Worm (Caenorhabditis elegans) whole organism, L3 larva: ENCODE results near the gene cpl-1.

Experiments
- aly-2 ChIP-seq: fragments of 150-350 bp; optimal IDR thresholded peaks from 2 replicates; lab custom pipeline; 2014; ENCODE audit warnings: missing biosample characterization, missing genetic modification characterization
- daf-12 ChIP-seq: fragments of 150-350 bp; optimal IDR thresholded peaks from 2 replicates; lab custom pipeline; 2014; ENCODE audit warnings: missing biosample characterization, missing genetic modification reagents, missing genetic modification characterization
- elt-3 ChIP-seq, 3 experiments: fragments of 150-350 bp in 1 of 3; sonication (generic microtip) in 2 of 3; optimal IDR thresholded peaks; 2 replicates in 2 of 3; 4 replicates in 1 of 3; lab custom pipeline; 2014 to 2017; ENCODE audit warnings: missing biosample characterization in 3 of 3, missing genetic modification characterization in 3 of 3
- fkh-10 ChIP-seq: sonication (generic microtip); optimal IDR thresholded peaks from 2 replicates; lab custom pipeline; 2017; ENCODE audit warnings: missing biosample characterization, missing genetic modification reagents, missing genetic modification characterization
- lin-15B ChIP-seq: fragments of 150-350 bp; optimal IDR thresholded peaks from 2 replicates; lab custom pipeline; 2014; ENCODE audit warnings: missing biosample characterization, missing genetic modification characterization
- lin-39 ChIP-seq: fragments of 150-350 bp; optimal IDR thresholded peaks from 2 replicates; lab custom pipeline; 2018; ENCODE audit warnings: missing biosample characterization, missing genetic modification reagents, missing genetic modification characterization
- mdl-1 ChIP-seq: fragments of 150-350 bp; optimal IDR thresholded peaks from 2 replicates; lab custom pipeline; 2014; ENCODE audit warnings: missing biosample characterization, missing genetic modification characterization
- nhr-237 ChIP-seq: fragments of 150-350 bp; optimal IDR thresholded peaks from 2 replicates; lab custom pipeline; 2014; ENCODE audit warnings: missing biosample characterization, missing genetic modification characterization
- nhr-25 ChIP-seq: sonication (generic microtip); optimal IDR thresholded peaks from 2 replicates; lab custom pipeline; 2017; ENCODE audit warnings: missing biosample characterization, missing genetic modification characterization
- nhr-67 ChIP-seq: fragments of 150-350 bp; optimal IDR thresholded peaks from 2 replicates; lab custom pipeline; 2014; ENCODE audit warnings: missing biosample characterization, missing genetic modification characterization
- snpc-4 ChIP-seq: fragments of 150-350 bp; optimal IDR thresholded peaks from 2 replicates; lab custom pipeline; 2014; ENCODE audit warnings: missing biosample characterization, missing genetic modification characterization
- unc-39 ChIP-seq: sonication (generic microtip); optimal IDR thresholded peaks from 4 replicates; lab custom pipeline; 2017; ENCODE audit warnings: missing biosample characterization, missing genetic modification characterization
- ztf-4 ChIP-seq: fragments of 150-350 bp; optimal IDR thresholded peaks from 2 replicates; lab custom pipeline; 2014; ENCODE audit warnings: missing biosample characterization, missing genetic modification characterization

ce11 chrV:16550680-16551079 lies 44.5 kb downstream of the cpl-1 start, which contains the start of gene srbc-65:
- no peak for TF ChIP-seq unc-39 (tag; lab: Kevin White, UChicago)
- no peak for TF ChIP-seq nhr-237 (tag; lab: Kevin White, UChicago)
- TF ChIP-seq nhr-25 (tag; lab: Kevin White, UChicago), result no peak
- no peak for TF ChIP-seq aly-2 (tag; lab: Kevin White, UChicago)
- no peak for TF ChIP-seq lin-39
- no peak for TF ChIP-seq daf-12 (tag; lab: Kevin White, UChicago)
- TF ChIP-seq elt-3 (tag; optimal IDR thresholded peaks at IDR 0.05; lab: Kevin White, UChicago), result no peak
- no peak for TF ChIP-seq mdl-1
- no peak for TF ChIP-seq snpc-4 (tag; lab: Kevin White, UChicago)
- TF ChIP-seq ztf-4 (tag; lab: Kevin White, UChicago), result no peak
- TF ChIP-seq fkh-10 (GFP tag; lab: Kevin White, UChicago), result no peak
- no peak for TF ChIP-seq nhr-67 (tag; lab: Kevin White, UChicago)
- TF ChIP-seq lin-15B (tag; lab: Kevin White, UChicago), result no peak
